Fruit fly (Drosophila melanogaster) whole organism, wandering third instar larva: ENCODE measurements around the gene CG34125.

Source experiments
- Abd-B ChIP-seq: fragments of >200 bp; optimal IDR thresholded peaks from 2 replicates; lab custom pipeline; 2017; ENCODE audit warnings: missing biosample characterization, missing genetic modification characterization
- CG32264 ChIP-seq: fragments of 200-800 bp; sonication (Bioruptor generic); optimal IDR thresholded peaks from 2 replicates; lab custom pipeline; 2016; ENCODE audit warnings: missing biosample characterization, missing genetic modification characterization
- CG9705 ChIP-seq: fragments of 200-800 bp; sonication (Bioruptor generic); optimal IDR thresholded peaks from 2 replicates; lab custom pipeline; 2018; ENCODE audit warnings: missing biosample characterization, mild to moderate bottlenecking, missing genetic modification characterization
- CrebA ChIP-seq: fragments of 200-800 bp; sonication (Bioruptor generic); optimal IDR thresholded peaks from 2 replicates; lab custom pipeline; 2016; ENCODE audit warnings: missing biosample characterization, mild to moderate bottlenecking, missing genetic modification characterization, borderline replicate concordance
- Dfd ChIP-seq: fragments of >200 bp; optimal IDR thresholded peaks from 2 replicates; lab custom pipeline; 2017; ENCODE audit warnings: missing biosample characterization, missing genetic modification characterization
- Dif ChIP-seq: fragments of 200-275, 200-300 bp; sonication (Bioruptor generic); optimal IDR thresholded peaks from 2 replicates; lab custom pipeline; 2018; ENCODE audit warnings: missing biosample characterization, missing genetic modification characterization; ENCODE audit not compliant: partially characterized antibody
- GATAd ChIP-seq: sonication (Bioruptor generic); optimal IDR thresholded peaks from 2 replicates; lab custom pipeline; 2016; ENCODE audit warnings: missing biosample characterization, missing genetic modification characterization
- HLH106 ChIP-seq: fragments of 200-800 bp; optimal IDR thresholded peaks from 3 replicates; lab custom pipeline; 2019; ENCODE audit warnings: missing biosample characterization, mild to moderate bottlenecking, missing genetic modification characterization, moderate library complexity
- Hnf4 ChIP-seq: fragments of 200-800 bp; sonication (Bioruptor generic); optimal IDR thresholded peaks from 2 replicates; lab custom pipeline; 2016; ENCODE audit warnings: missing biosample characterization, mild to moderate bottlenecking, missing genetic modification characterization
- Hr78 ChIP-seq: fragments of >200 bp; optimal IDR thresholded peaks from 2 replicates; lab custom pipeline; 2017; ENCODE audit warnings: missing biosample characterization, missing genetic modification characterization
- Hr83 ChIP-seq: fragments of 200-300 bp; sonication (Bioruptor generic); optimal IDR thresholded peaks from 2 replicates; lab custom pipeline; 2016; ENCODE audit warnings: missing biosample characterization, mild to moderate bottlenecking, missing genetic modification characterization, moderate library complexity; ENCODE audit not compliant: poor library complexity, severe bottlenecking
- Jra ChIP-seq: sonication (Bioruptor generic); optimal IDR thresholded peaks from 2 replicates; lab custom pipeline; 2016; ENCODE audit warnings: missing biosample characterization, missing genetic modification characterization
- Mio ChIP-seq: sonication (Bioruptor generic); optimal IDR thresholded peaks from 2 replicates; lab custom pipeline; 2016; ENCODE audit warnings: missing biosample characterization, missing genetic modification characterization
- Myc ChIP-seq: fragments of >200 bp; optimal IDR thresholded peaks from 2 replicates; lab custom pipeline; 2017
- N ChIP-seq: fragments of >200 bp; optimal IDR thresholded peaks from 2 replicates; lab custom pipeline; 2018; ENCODE audit warnings: missing biosample characterization, missing external identifiers, missing genetic modification characterization
- OdsH ChIP-seq: fragments of 200-800 bp; sonication (Bioruptor generic); optimal IDR thresholded peaks from 2 replicates; lab custom pipeline; 2016; ENCODE audit warnings: missing biosample characterization, mild to moderate bottlenecking, missing genetic modification characterization
- Rel ChIP-seq, 2 experiments: fragments of 200-800 bp; sonication (Bioruptor generic) in 1 of 2; optimal IDR thresholded peaks; 2 replicates in 1 of 2; 3 replicates in 1 of 2; lab custom pipeline; 2016 to 2019; ENCODE audit warnings: mild to moderate bottlenecking in 2 of 2, missing biosample characterization in 2 of 2, missing genetic modification characterization in 2 of 2, moderate library complexity in 1 of 2
- Sp1 ChIP-seq: fragments of 200-800 bp; sonication (Bioruptor generic); optimal IDR thresholded peaks from 3 replicates; lab custom pipeline; 2019; ENCODE audit warnings: missing biosample characterization, mild to moderate bottlenecking, missing genetic modification characterization, moderate library complexity
- Vsx2 ChIP-seq: fragments of 200-300, 225-300 bp; sonication (Bioruptor generic); optimal IDR thresholded peaks from 2 replicates; lab custom pipeline; 2018; ENCODE audit warnings: missing biosample characterization, missing genetic modification characterization; ENCODE audit not compliant: partially characterized antibody
- br ChIP-seq: fragments of 200-800 bp; sonication (Bioruptor generic); optimal IDR thresholded peaks from 2 replicates; lab custom pipeline; 2016; ENCODE audit warnings: missing biosample characterization, missing genetic modification characterization
- brk ChIP-seq: fragments of 200-800 bp; sonication (Bioruptor generic); optimal IDR thresholded peaks from 2 replicates; lab custom pipeline; 2016; ENCODE audit warnings: missing biosample characterization, mild to moderate bottlenecking, missing genetic modification characterization
- dl ChIP-seq, 2 experiments: fragments of 175-275, 200-275 bp in 1 of 2; fragments of 200-275 bp in 1 of 2; sonication (Bioruptor generic); optimal IDR thresholded peaks; lab custom pipeline; 2018; ENCODE audit warnings: mild to moderate bottlenecking in 2 of 2, missing biosample characterization in 2 of 2, missing genetic modification characterization in 2 of 2, moderate library complexity in 2 of 2; ENCODE audit not compliant: partially characterized antibody in 2 of 2, insufficient read depth in 1 of 2
- dmrt93B ChIP-seq: fragments of 200-800 bp; sonication (Bioruptor generic); optimal IDR thresholded peaks from 2 replicates; lab custom pipeline; 2018; ENCODE audit warnings: missing biosample characterization, mild to moderate bottlenecking, missing genetic modification characterization
- dsf ChIP-seq: sonication (Bioruptor generic); optimal IDR thresholded peaks from 2 replicates; lab custom pipeline; 2016; ENCODE audit warnings: missing biosample characterization, missing genetic modification characterization, borderline replicate concordance
- ey ChIP-seq: fragments of 200-800 bp; sonication (Bioruptor generic); optimal IDR thresholded peaks from 2 replicates; lab custom pipeline; 2016; ENCODE audit warnings: missing biosample characterization, missing genetic modification characterization
- foxo ChIP-seq, 2 experiments: fragments of 200-800 bp; sonication (Bioruptor generic); optimal IDR thresholded peaks; 2 replicates in 1 of 2; 3 replicates in 1 of 2; lab custom pipeline; 2016 to 2017; ENCODE audit warnings: missing biosample characterization in 2 of 2, missing genetic modification characterization in 2 of 2
- fru ChIP-seq: fragments of 200-800 bp; sonication (Bioruptor generic); optimal IDR thresholded peaks from 3 replicates; lab custom pipeline; 2016; ENCODE audit warnings: missing biosample characterization, mild to moderate bottlenecking, missing genetic modification characterization
- h ChIP-seq: fragments of 200-800 bp; sonication (Bioruptor generic); optimal IDR thresholded peaks from 3 replicates; lab custom pipeline; 2016; ENCODE audit warnings: missing biosample characterization, mild to moderate bottlenecking, missing genetic modification characterization
- jim ChIP-seq: fragments of 175-275, 200-325 bp; sonication (Bioruptor generic); optimal IDR thresholded peaks from 2 replicates; lab custom pipeline; 2016; ENCODE audit warnings: missing biosample characterization, mild to moderate bottlenecking, missing genetic modification characterization
- lola ChIP-seq: fragments of >200 bp; optimal IDR thresholded peaks from 2 replicates; lab custom pipeline; 2017; ENCODE audit warnings: missing biosample characterization, missing genetic modification characterization
- pan ChIP-seq: fragments of >200 bp; optimal IDR thresholded peaks from 2 replicates; lab custom pipeline; 2017
- psq ChIP-seq: fragments of 200-800 bp; sonication (Bioruptor generic); optimal IDR thresholded peaks from 3 replicates; lab custom pipeline; 2017; ENCODE audit warnings: missing biosample characterization, mild to moderate bottlenecking, missing genetic modification characterization, moderate library complexity
- rgr ChIP-seq: fragments of 200-800 bp; sonication (Bioruptor generic); optimal IDR thresholded peaks from 3 replicates; lab custom pipeline; 2016; ENCODE audit warnings: missing biosample characterization, mild to moderate bottlenecking, missing genetic modification characterization
- sage ChIP-seq: fragments of 200-800 bp; sonication (Bioruptor generic); optimal IDR thresholded peaks from 2 replicates; lab custom pipeline; 2016; ENCODE audit warnings: missing biosample characterization, mild to moderate bottlenecking, missing genetic modification characterization
- sv ChIP-seq: fragments of 200-800 bp; sonication (Bioruptor generic); optimal IDR thresholded peaks from 3 replicates; lab custom pipeline; 2016; ENCODE audit warnings: missing biosample characterization, missing genetic modification characterization
- tai ChIP-seq: sonication (Bioruptor generic); optimal IDR thresholded peaks from 2 replicates; lab custom pipeline; 2016; ENCODE audit warnings: missing biosample characterization, missing genetic modification characterization
- usp ChIP-seq: fragments of >200 bp; optimal IDR thresholded peaks from 2 replicates; lab custom pipeline; 2017; ENCODE audit warnings: missing biosample characterization, missing genetic modification characterization
- woc ChIP-seq: sonication (Bioruptor generic); optimal IDR thresholded peaks from 2 replicates; lab custom pipeline; 2016; ENCODE audit warnings: missing biosample characterization, mild to moderate bottlenecking, missing genetic modification characterization

Gene CG34125

DNA sequence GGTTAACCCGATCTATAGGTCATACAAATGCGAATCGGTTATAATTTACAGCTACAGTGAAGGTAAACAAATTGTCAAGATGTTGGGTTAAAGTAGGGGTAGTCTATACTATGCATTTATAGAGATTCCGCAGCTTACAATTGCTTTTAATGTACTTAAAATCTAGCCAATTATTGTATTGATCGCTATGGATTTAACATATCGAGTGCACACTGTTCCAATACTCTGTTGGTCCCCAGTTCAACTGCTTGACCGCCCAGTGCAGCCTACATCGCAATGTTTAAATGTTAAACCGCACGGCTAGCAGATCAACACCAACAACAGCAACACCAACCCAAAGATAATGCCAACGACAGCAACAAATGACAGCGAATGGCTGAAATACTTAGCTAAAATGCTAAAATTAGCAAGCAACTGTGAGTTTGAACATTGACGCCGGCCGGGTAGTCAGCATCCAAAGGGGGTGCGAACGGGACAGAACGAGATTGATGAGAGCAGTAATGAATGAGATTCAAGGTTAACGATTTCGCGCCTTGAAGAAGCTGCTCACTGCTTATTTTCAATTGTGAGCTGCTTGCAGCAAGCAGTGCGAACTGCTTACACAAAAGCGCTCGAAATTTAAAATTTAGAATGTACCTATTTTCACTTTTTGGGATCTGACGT is 35.6 kb downstream of the CG34125 start:
- no peak for TF ChIP-seq pan
- peak; percentile 23 for TF ChIP-seq Vsx2
- no peak for TF ChIP-seq HLH106
- TF ChIP-seq Abd-B (GFP tag; lab: Kevin White, UChicago), result no peak
- TF ChIP-seq lola, result peak; percentile 93
- TF ChIP-seq CrebA (GFP tag; lab: Kevin White, UChicago), result no peak
- TF ChIP-seq Hnf4 (GFP tag; lab: Kevin White, UChicago), result no peak
- TF ChIP-seq rgr (GFP tag; lab: Kevin White, UChicago), result no peak
- TF ChIP-seq jim (GFP tag; lab: Kevin White, UChicago), result no peak
- TF ChIP-seq ey, result no peak
- TF ChIP-seq br (GFP tag; lab: Kevin White, UChicago), result no peak
- TF ChIP-seq Hr78, result peak; percentile 61
- no peak for TF ChIP-seq GATAd (GFP tag; lab: Kevin White, UChicago)
- TF ChIP-seq Sp1 (GFP tag; lab: Kevin White, UChicago), result no peak
- TF ChIP-seq Dif (GFP tag; lab: Kevin White, UChicago), result peak; percentile 77
- no peak for TF ChIP-seq Mio (GFP tag; lab: Kevin White, UChicago)
- TF ChIP-seq psq, result no peak
- no peak for TF ChIP-seq Hr83 (GFP tag; lab: Kevin White, UChicago)
- no peak for TF ChIP-seq CG9705 (GFP tag; lab: Kevin White, UChicago)
- peak; percentile 76 for TF ChIP-seq Myc (lab: Kevin White, UChicago)
- peak; percentile 7 for TF ChIP-seq sv (GFP tag; lab: Kevin White, UChicago)
- no peak for TF ChIP-seq tai (GFP tag; lab: Kevin White, UChicago)
- TF ChIP-seq brk (GFP tag; lab: Kevin White, UChicago), result no peak
- no peak for TF ChIP-seq sage
- no peak for TF ChIP-seq h
- no peak for TF ChIP-seq dmrt93B (GFP tag; lab: Kevin White, UChicago)
- no peak for TF ChIP-seq usp (GFP tag; lab: Kevin White, UChicago)
- no peak for TF ChIP-seq fru
- no peak for TF ChIP-seq OdsH (GFP tag; lab: Kevin White, UChicago)
- no peak for TF ChIP-seq dsf
- no peak for TF ChIP-seq Dfd (GFP tag; lab: Kevin White, UChicago)
- no peak for TF ChIP-seq dl (GFP tag; optimal IDR thresholded peaks at IDR 0.05; lab: Kevin White, UChicago; ENCODE audit: insufficient read depth in 1 of 2, partially characterized antibody in 2 of 2)
- no peak for TF ChIP-seq Rel (GFP tag; optimal IDR thresholded peaks at IDR 0.05; lab: Kevin White, UChicago)
- peak; percentile 13 for TF ChIP-seq Rel (tag; optimal IDR thresholded peaks at IDR 0.05; lab: Kevin White, UChicago)
- no peak for TF ChIP-seq CG32264 (GFP tag; lab: Kevin White, UChicago)
- TF ChIP-seq woc (GFP tag; lab: Kevin White, UChicago), result no peak
- no peak for TF ChIP-seq foxo (GFP tag; optimal IDR thresholded peaks at IDR 0.05; lab: Kevin White, UChicago)
- TF ChIP-seq N (GFP tag; lab: Kevin White, UChicago), result peak; percentile 97
- no peak for TF ChIP-seq Jra (GFP tag; lab: Kevin White, UChicago)

DNA sequence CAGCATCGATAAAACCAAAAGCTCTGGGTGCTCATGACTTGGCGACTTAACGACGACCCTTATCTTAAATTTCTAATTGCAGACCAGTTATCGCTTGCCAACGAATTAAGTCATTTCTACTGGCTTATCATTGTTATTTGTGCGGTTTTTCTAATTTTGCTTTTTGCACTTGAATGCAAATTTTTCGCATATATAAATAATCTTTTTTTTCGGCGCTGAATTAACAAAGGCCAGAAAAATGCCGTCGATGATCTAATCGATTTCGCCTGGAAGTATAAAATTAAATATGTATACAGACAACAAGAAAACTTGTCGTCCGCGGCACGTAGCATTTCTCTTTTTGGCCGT is 36.1 kb downstream of the CG34125 start:
- TF ChIP-seq brk (GFP tag; lab: Kevin White, UChicago) (peak; percentile 40), CG32264 (GFP tag; lab: Kevin White, UChicago) (no peak), Abd-B (GFP tag; lab: Kevin White, UChicago) (no peak), dmrt93B (GFP tag; lab: Kevin White, UChicago) (no peak), CG9705 (GFP tag; lab: Kevin White, UChicago) (no peak), sv (GFP tag; lab: Kevin White, UChicago) (no peak), dl (GFP tag; optimal IDR thresholded peaks at IDR 0.05; lab: Kevin White, UChicago; ENCODE audit: insufficient read depth in 1 of 2, partially characterized antibody in 2 of 2) (no peak), Hr78 (no peak), foxo (GFP tag; optimal IDR thresholded peaks at IDR 0.05; lab: Kevin White, UChicago) (peak in 1 of 2 experiments; percentile 34), Rel (GFP tag; optimal IDR thresholded peaks at IDR 0.05; lab: Kevin White, UChicago) (no peak), Rel (tag; optimal IDR thresholded peaks at IDR 0.05; lab: Kevin White, UChicago) (no peak), OdsH (GFP tag; lab: Kevin White, UChicago) (no peak), HLH106 (no peak), Dif (GFP tag; lab: Kevin White, UChicago) (no peak)
- TF ChIP-seq, all 38 proteins: peak for 2
